Fruit fly (Drosophila melanogaster) whole organism, prepupa: ENCODE data around the gene CG4768.

Experiments
- CG11762 ChIP-seq: fragments of 200-800 bp; sonication (Bioruptor generic); optimal IDR thresholded peaks from 3 replicates; lab custom pipeline; 2016; ENCODE audit warnings: missing biosample characterization, missing genetic modification characterization; ENCODE audit not compliant: insufficient read depth
- CG11902 ChIP-seq: fragments of 200-800 bp; sonication (Bioruptor generic); optimal IDR thresholded peaks from 3 replicates; lab custom pipeline; 2016; ENCODE audit warnings: missing biosample characterization, missing genetic modification characterization
- CG15336 ChIP-seq: fragments of 200-800 bp; sonication (Bioruptor generic); IDR thresholded peaks from 2 replicates; pipeline ENCODE4 v1.3.6; 2022; ENCODE audit warnings: missing biosample characterization, missing genetic modification characterization
- CG32006 ChIP-seq: fragments of 200-800 bp; sonication (Bioruptor generic); optimal IDR thresholded peaks from 3 replicates; lab custom pipeline; 2017; ENCODE audit warnings: missing biosample characterization, mild to moderate bottlenecking, missing genetic modification characterization
- CG6163 ChIP-seq: fragments of 200-800 bp; sonication (Bioruptor generic); IDR thresholded peaks from 3 replicates; pipeline ENCODE4 v1.3.6; 2022; ENCODE audit warnings: missing biosample characterization, missing genetic modification characterization
- CG6854 ChIP-seq: fragments of 200-800 bp; sonication (Bioruptor generic); optimal IDR thresholded peaks from 2 replicates; lab custom pipeline; 2017; ENCODE audit warnings: missing biosample characterization, mild to moderate bottlenecking, missing genetic modification characterization
- CG8632 ChIP-seq: fragments of 200-800 bp; sonication (Bioruptor generic); optimal IDR thresholded peaks from 3 replicates; lab custom pipeline; 2016; ENCODE audit warnings: missing biosample characterization, missing genetic modification characterization
- Ets96B ChIP-seq: fragments of 200-800 bp; optimal IDR thresholded peaks from 2 replicates; lab custom pipeline; 2019; ENCODE audit warnings: missing biosample characterization, mild to moderate bottlenecking, missing genetic modification characterization, moderate library complexity
- Smox ChIP-seq: fragments of 200-800 bp; sonication (Bioruptor generic); optimal IDR thresholded peaks from 3 replicates; lab custom pipeline; 2016; ENCODE audit warnings: missing biosample characterization, missing genetic modification characterization
- Sox14 ChIP-seq: fragments of 200-800 bp; sonication (Bioruptor generic); optimal IDR thresholded peaks from 3 replicates; lab custom pipeline; 2016; ENCODE audit warnings: missing biosample characterization, missing genetic modification characterization
- topi ChIP-seq: fragments of 200-800 bp; sonication (Bioruptor generic); optimal IDR thresholded peaks from 3 replicates; lab custom pipeline; 2016; ENCODE audit warnings: missing biosample characterization, missing genetic modification characterization

- TF ChIP-seq topi (GFP tag; lab: Kevin White, UChicago) (no peak), CG32006 (GFP tag; lab: Kevin White, UChicago) (no peak), Sox14 (GFP tag; lab: Kevin White, UChicago) (no peak), CG15336 (no peak), CG11902 (GFP tag; lab: Kevin White, UChicago) (no peak), CG6854 (GFP tag; lab: Kevin White, UChicago) (no peak), Ets96B (tag; lab: Kevin White, UChicago) (no peak), Smox (GFP tag; lab: Kevin White, UChicago) (no peak), CG11762 (GFP tag; lab: Kevin White, UChicago) (no peak), CG6163 (GFP tag; lab: Robert Waterston, UW) (no peak), CG8632 (GFP tag; lab: Kevin White, UChicago) (no peak)
Measured at dm6 chrX:16742547-16742946, 49.4 kb upstream of the CG4768 start, which contains the start of gene Twdlalpha.
